Worm (Caenorhabditis elegans) whole organism, L3 larva: ENCODE measurements around the gene str-14.

Source experiments
- elt-2 ChIP-seq: sonication (generic microtip); optimal IDR thresholded peaks from 2 replicates; lab custom pipeline; 2016; ENCODE audit warnings: missing genetic modification reagents, mild to moderate bottlenecking, missing genetic modification characterization, missing compliant biosample characterization
- nhr-25 ChIP-seq: sonication (generic microtip); optimal IDR thresholded peaks from 2 replicates; lab custom pipeline; 2017; ENCODE audit warnings: missing biosample characterization, missing genetic modification characterization
- nhr-67 ChIP-seq: fragments of 150-350 bp; optimal IDR thresholded peaks from 2 replicates; lab custom pipeline; 2014; ENCODE audit warnings: missing biosample characterization, missing genetic modification characterization
- nhr-76 ChIP-seq: fragments of 150-350 bp; sonication (generic microtip); optimal IDR thresholded peaks from 5 replicates; lab custom pipeline; 2014; ENCODE audit warnings: missing biosample characterization, missing genetic modification characterization
- nhr-77 ChIP-seq: fragments of 150-350 bp; optimal IDR thresholded peaks from 2 replicates; lab custom pipeline; 2014; ENCODE audit warnings: missing biosample characterization, missing genetic modification characterization
- tbx-2 ChIP-seq: sonication (generic microtip); optimal IDR thresholded peaks from 2 replicates; lab custom pipeline; 2016; ENCODE audit warnings: mild to moderate bottlenecking, missing genetic modification characterization, missing compliant biosample characterization
- unc-39 ChIP-seq: sonication (generic microtip); optimal IDR thresholded peaks from 4 replicates; lab custom pipeline; 2017; ENCODE audit warnings: missing biosample characterization, missing genetic modification characterization
- unc-62 ChIP-seq: fragments of 150-350 bp; sonication (generic microtip); optimal IDR thresholded peaks from 4 replicates; lab custom pipeline; 2014; ENCODE audit warnings: missing biosample characterization, missing genetic modification reagents, missing genetic modification characterization
- ztf-4 ChIP-seq: fragments of 150-350 bp; optimal IDR thresholded peaks from 2 replicates; lab custom pipeline; 2014; ENCODE audit warnings: missing biosample characterization, missing genetic modification characterization

- TF ChIP-seq nhr-77 (no peak), nhr-25 (tag; lab: Kevin White, UChicago) (no peak), tbx-2 (no peak), nhr-67 (no peak), ztf-4 (tag; lab: Kevin White, UChicago) (no peak), unc-62 (GFP tag; lab: Kevin White, UChicago) (no peak), elt-2 (tag; lab: Kevin White, UChicago) (no peak), nhr-76 (tag; lab: Kevin White, UChicago) (no peak), unc-39 (tag; lab: Kevin White, UChicago) (no peak)
These were observed 34.3 kb downstream of the str-14 start, which contains the start of gene srw-48 for ce11 chrV:16420696-16421095.
